Fruit fly (Drosophila melanogaster) whole organism, embryonic: Measurements from ENCODE around the gene CG42232.

ENCODE experiments used
- Antp ChIP-seq: fragments of 200-800 bp; sonication (Bioruptor generic); optimal IDR thresholded peaks from 3 replicates; lab custom pipeline; 2016; ENCODE audit warnings: missing biosample characterization, missing genetic modification characterization
- B-H2 ChIP-seq: fragments of 200-800 bp; sonication (Bioruptor generic); optimal IDR thresholded peaks from 2 replicates; lab custom pipeline; 2018; ENCODE audit warnings: missing biosample characterization, mild to moderate bottlenecking, missing genetic modification characterization
- Blimp-1 ChIP-seq: fragments of 200-800 bp; sonication (Bioruptor generic); optimal IDR thresholded peaks from 3 replicates; lab custom pipeline; 2018; ENCODE audit warnings: missing biosample characterization, missing genetic modification characterization, mild to moderate bottlenecking, moderate library complexity, missing genetic modification reagents
- C15 ChIP-seq: fragments of 200-800 bp; sonication (Bioruptor generic); IDR thresholded peaks from 3 replicates; pipeline ENCODE4 v1.3.6; 2022; ENCODE audit warnings: missing biosample characterization, missing genetic modification characterization
- CG10209 ChIP-seq: fragments of 200-800 bp; sonication (Bioruptor generic); optimal IDR thresholded peaks from 3 replicates; lab custom pipeline; 2017; ENCODE audit warnings: missing biosample characterization, mild to moderate bottlenecking, missing genetic modification characterization, missing genetic modification reagents
- CG1024 ChIP-seq: fragments of 200-800 bp; sonication (Bioruptor generic); IDR thresholded peaks from 2 replicates; pipeline ENCODE4 v1.3.6; 2022; ENCODE audit warnings: missing biosample characterization, missing genetic modification characterization
- CG10979 ChIP-seq: fragments of 200-800 bp; sonication (Bioruptor generic); optimal IDR thresholded peaks from 2 replicates; lab custom pipeline; 2018; ENCODE audit warnings: missing biosample characterization, mild to moderate bottlenecking, missing genetic modification characterization, moderate library complexity
- CG11085 ChIP-seq: fragments of 200-800 bp; sonication (Bioruptor generic); IDR thresholded peaks from 2 replicates; pipeline ENCODE4 v1.3.6; 2022; ENCODE audit warnings: missing biosample characterization, missing genetic modification characterization
- CG13424 ChIP-seq: fragments of 200-800 bp; sonication (Bioruptor generic); optimal IDR thresholded peaks from 2 replicates; lab custom pipeline; 2019; ENCODE audit warnings: missing biosample characterization, mild to moderate bottlenecking, missing genetic modification characterization, moderate library complexity
- CG13894 ChIP-seq: fragments of 200-800 bp; sonication (Bioruptor generic); optimal IDR thresholded peaks from 3 replicates; lab custom pipeline; 2018; ENCODE audit warnings: missing biosample characterization, mild to moderate bottlenecking, missing genetic modification characterization, moderate library complexity
- CG14014 ChIP-seq: fragments of 200-800 bp; sonication (Bioruptor generic); IDR thresholded peaks from 2 replicates; pipeline ENCODE4 v1.3.6; 2022; ENCODE audit warnings: missing biosample characterization, missing genetic modification characterization
- CG15011 ChIP-seq: fragments of 200-800 bp; sonication (Bioruptor generic); optimal IDR thresholded peaks from 3 replicates; lab custom pipeline; 2018; ENCODE audit warnings: missing biosample characterization, mild to moderate bottlenecking, missing genetic modification characterization
- CG15269 ChIP-seq: fragments of 200-800 bp; sonication (Bioruptor generic); optimal IDR thresholded peaks from 2 replicates; lab custom pipeline; 2018; ENCODE audit warnings: missing biosample characterization, mild to moderate bottlenecking, missing genetic modification characterization, moderate library complexity
- CG1602 ChIP-seq: fragments of 200-800 bp; sonication (Bioruptor generic); optimal IDR thresholded peaks from 3 replicates; lab custom pipeline; 2016; ENCODE audit warnings: missing biosample characterization, missing genetic modification characterization
- CG16779 ChIP-seq: fragments of 200-800 bp; sonication (Bioruptor generic); IDR thresholded peaks from 2 replicates; pipeline ENCODE4 v1.3.6; 2022; ENCODE audit warnings: missing biosample characterization, missing genetic modification characterization
- CG17385 ChIP-seq: fragments of 200-800 bp; sonication (Bioruptor generic); optimal IDR thresholded peaks from 3 replicates; lab custom pipeline; 2018; ENCODE audit warnings: missing biosample characterization, mild to moderate bottlenecking, missing genetic modification characterization
- CG18011 ChIP-seq: fragments of 200-800 bp; sonication (Bioruptor generic); optimal IDR thresholded peaks from 2 replicates; lab custom pipeline; 2017; ENCODE audit warnings: missing biosample characterization, missing genetic modification characterization, mild to moderate bottlenecking, moderate library complexity, missing genotype
- CG30020 ChIP-seq: fragments of 200-800 bp; optimal IDR thresholded peaks from 2 replicates; lab custom pipeline; 2019; ENCODE audit warnings: missing biosample characterization, mild to moderate bottlenecking, missing genetic modification characterization, moderate library complexity
- CG32767 ChIP-seq: fragments of 200-800 bp; sonication (Bioruptor generic); IDR thresholded peaks from 2 replicates; pipeline ENCODE4 v1.3.6; 2022; ENCODE audit warnings: missing biosample characterization, missing genetic modification characterization
- CG3726 ChIP-seq: fragments of 200-800 bp; sonication (Bioruptor generic); IDR thresholded peaks from 3 replicates; pipeline ENCODE4, ENCODE4 v1.3.6; 2022; ENCODE audit warnings: missing biosample characterization, missing genetic modification characterization
- CG3838 ChIP-seq: fragments of 200-800 bp; sonication (Bioruptor generic); optimal IDR thresholded peaks from 3 replicates; lab custom pipeline; 2016; ENCODE audit warnings: missing biosample characterization, missing genetic modification characterization
- CG4282 ChIP-seq: fragments of 200-800 bp; sonication (Bioruptor generic); optimal IDR thresholded peaks from 2 replicates; lab custom pipeline; 2016; ENCODE audit warnings: missing biosample characterization, missing genetic modification characterization
- CG6654 ChIP-seq: fragments of 200-800 bp; sonication (Bioruptor generic); optimal IDR thresholded peaks from 2 replicates; lab custom pipeline; 2017; ENCODE audit warnings: missing biosample characterization, mild to moderate bottlenecking, missing genetic modification characterization
- CG7556 ChIP-seq: fragments of 200-800 bp; sonication (Bioruptor generic); optimal IDR thresholded peaks from 2 replicates; lab custom pipeline; 2017; ENCODE audit warnings: missing biosample characterization, mild to moderate bottlenecking, missing genetic modification characterization
- CG8388 ChIP-seq: fragments of 200-800 bp; sonication (Bioruptor generic); optimal IDR thresholded peaks from 2 replicates; lab custom pipeline; 2019; ENCODE audit warnings: missing biosample characterization, mild to moderate bottlenecking, missing genetic modification characterization, moderate library complexity
- CG9609 ChIP-seq: fragments of 200-800 bp; sonication (Bioruptor generic); optimal IDR thresholded peaks from 3 replicates; lab custom pipeline; 2016; ENCODE audit warnings: missing biosample characterization, missing genetic modification characterization
- Camta ChIP-seq: fragments of 200-800 bp; sonication (Bioruptor generic); optimal IDR thresholded peaks from 2 replicates; lab custom pipeline; 2016; ENCODE audit warnings: missing biosample characterization, missing genetic modification characterization
- Ets65A ChIP-seq: fragments of 200-800 bp; sonication (Bioruptor generic); peaks from one replicate; lab custom pipeline; 2016; ENCODE audit warnings: missing biosample characterization, missing genetic modification characterization
- Ets97D ChIP-seq: fragments of 200-800 bp; sonication (Bioruptor generic); optimal IDR thresholded peaks from 3 replicates; lab custom pipeline; 2016; ENCODE audit warnings: missing biosample characterization, missing genetic modification characterization
- Gsc ChIP-seq: fragments of 200-800 bp; sonication (Bioruptor generic); IDR thresholded peaks from 2 replicates; pipeline ENCODE4 v1.3.6; 2022; ENCODE audit warnings: missing biosample characterization, missing genetic modification characterization
- HLH4C ChIP-seq: fragments of 200-800 bp; sonication (Bioruptor generic); IDR thresholded peaks from 3 replicates; pipeline ENCODE4 v1.3.6; 2022; ENCODE audit warnings: missing biosample characterization, missing genetic modification characterization; ENCODE audit not compliant: partially characterized antibody
- MESR4 ChIP-seq: fragments of 200-800 bp; sonication (Bioruptor generic); optimal IDR thresholded peaks from 2 replicates; lab custom pipeline; 2018; ENCODE audit warnings: missing biosample characterization, mild to moderate bottlenecking, missing genetic modification characterization, moderate library complexity
- Mad ChIP-seq: fragments of 200-800 bp; sonication (Bioruptor generic); optimal IDR thresholded peaks from 2 replicates; lab custom pipeline; 2016; ENCODE audit warnings: missing biosample characterization, missing genetic modification characterization
- Nf-YA ChIP-seq: fragments of 200-800 bp; sonication (Bioruptor generic); IDR thresholded peaks from 2 replicates; pipeline ENCODE4 v1.3.6; 2022; ENCODE audit warnings: missing biosample characterization, missing genetic modification characterization
- Pdp1 ChIP-seq, 2 experiments: fragments of 200-800 bp; sonication (Bioruptor generic); optimal IDR thresholded peaks; 3 replicates each; lab custom pipeline; 2016; ENCODE audit warnings: missing biosample characterization in 2 of 2, missing genetic modification characterization in 2 of 2, mild to moderate bottlenecking in 1 of 2, moderate library complexity in 1 of 2
- Stat92E ChIP-seq, 3 experiments: fragments of >200 bp in 2 of 3; fragments of 200-800 bp in 1 of 3; sonication (Bioruptor generic) in 1 of 3; optimal IDR thresholded peaks; 2 replicates each; lab custom pipeline; 2017 to 2019; ENCODE audit warnings: missing biosample characterization in 3 of 3, missing genetic modification characterization in 3 of 3, mild to moderate bottlenecking in 1 of 3, moderate library complexity in 1 of 3
- Usf ChIP-seq: fragments of 200-800 bp; sonication (Bioruptor generic); optimal IDR thresholded peaks from 2 replicates; lab custom pipeline; 2017; ENCODE audit warnings: missing genotype, missing biosample characterization, missing genetic modification characterization
- ci ChIP-seq: fragments of 200-800 bp; sonication (Bioruptor generic); IDR thresholded peaks from 3 replicates; pipeline ENCODE4 v1.3.6; 2022; ENCODE audit warnings: missing biosample characterization, missing genetic modification characterization
- dm ChIP-seq: fragments of 200-800 bp; sonication (Bioruptor generic); optimal IDR thresholded peaks from 3 replicates; lab custom pipeline; 2016; ENCODE audit warnings: missing biosample characterization, missing genetic modification characterization
- fd102C ChIP-seq: fragments of 200-800 bp; sonication (Bioruptor generic); optimal IDR thresholded peaks from 2 replicates; lab custom pipeline; 2018; ENCODE audit warnings: missing biosample characterization, mild to moderate bottlenecking, missing genetic modification characterization, moderate library complexity
- ham ChIP-seq: fragments of 200-800 bp; sonication (Bioruptor generic); IDR thresholded peaks from 2 replicates; pipeline ENCODE4 v1.3.6; 2022; ENCODE audit warnings: missing biosample characterization, missing genetic modification characterization
- jing ChIP-seq: fragments of 200-800 bp; sonication (Bioruptor generic); optimal IDR thresholded peaks from 2 replicates; lab custom pipeline; 2018; ENCODE audit warnings: missing biosample characterization, mild to moderate bottlenecking, missing genetic modification characterization
- pb ChIP-seq: fragments of 200-800 bp; sonication (Bioruptor generic); optimal IDR thresholded peaks from 3 replicates; lab custom pipeline; 2016; ENCODE audit warnings: missing biosample characterization, missing genetic modification characterization
- pros ChIP-seq: fragments of 200-800 bp; sonication (Bioruptor generic); optimal IDR thresholded peaks from 3 replicates; lab custom pipeline; 2019; ENCODE audit warnings: missing biosample characterization, mild to moderate bottlenecking, missing genetic modification characterization, moderate library complexity
- pzg ChIP-seq: fragments of 200-800 bp; sonication (Bioruptor generic); optimal IDR thresholded peaks from 3 replicates; lab custom pipeline; 2018; ENCODE audit warnings: missing biosample characterization, mild to moderate bottlenecking, missing genetic modification characterization, moderate library complexity
- repo ChIP-seq: fragments of 200-800 bp; sonication (Bioruptor generic); optimal IDR thresholded peaks from 2 replicates; lab custom pipeline; 2016; ENCODE audit warnings: missing biosample characterization, missing genetic modification characterization
- slbo ChIP-seq: fragments of 200-800 bp; sonication (Bioruptor generic); IDR thresholded peaks from 2 replicates; pipeline ENCODE4 v1.3.6; 2022; ENCODE audit warnings: missing biosample characterization, missing genetic modification characterization
- ssp ChIP-seq: fragments of 200-800 bp; sonication (Bioruptor generic); IDR thresholded peaks from 2 replicates; pipeline ENCODE4 v1.3.6; 2022; ENCODE audit warnings: missing biosample characterization, missing genetic modification characterization
- stc ChIP-seq: fragments of 200-800 bp; sonication (Bioruptor generic); IDR thresholded peaks from 2 replicates; pipeline ENCODE4 v1.3.6; 2022; ENCODE audit warnings: missing biosample characterization, missing genetic modification characterization
- sug ChIP-seq: fragments of 200-800 bp; optimal IDR thresholded peaks from 2 replicates; lab custom pipeline; 2019; ENCODE audit warnings: missing biosample characterization, mild to moderate bottlenecking, missing genetic modification characterization, moderate library complexity
- wor ChIP-seq: fragments of 200-800 bp; sonication (Bioruptor generic); IDR thresholded peaks from 2 replicates; pipeline ENCODE4 v1.3.6; 2022; ENCODE audit warnings: missing biosample characterization, missing genetic modification characterization

CG42232 gene

dm6 chr3R:16497379-16497778 is 27.9 kb upstream of the CG42232 start (continued):
- TF ChIP-seq Stat92E (GFP tag; optimal IDR thresholded peaks at IDR 0.05; lab: Kevin White, UChicago) (no peak), CG32767 (GFP tag; lab: Robert Waterston, UW) (no peak), Ets65A (GFP tag; lab: Kevin White, UChicago) (peak; percentile 95), CG10209 (GFP tag; lab: Kevin White, UChicago) (peak; percentile 86), dm (GFP tag; lab: Kevin White, UChicago) (peak; percentile 46), CG18011 (GFP tag; lab: Kevin White, UChicago) (peak; percentile 51), CG13424 (tag; lab: Kevin White, UChicago) (peak; percentile 77), repo (GFP tag; lab: Kevin White, UChicago) (peak; percentile 46), stc (peak; percentile 79), CG9609 (GFP tag; lab: Kevin White, UChicago) (peak; percentile 46), CG30020 (tag; lab: Kevin White, UChicago) (no peak), wor (peak; percentile 46; the same call in 1 of the 2 replicates), pros (GFP tag; lab: Kevin White, UChicago) (no peak), Nf-YA (GFP tag; lab: Robert Waterston, UW) (peak; percentile 76), MESR4 (GFP tag; lab: Kevin White, UChicago) (peak; percentile 4), sug (no peak), jing (peak; percentile 66), Pdp1 (GFP tag; optimal IDR thresholded peaks at IDR 0.05; lab: Kevin White, UChicago) (peak; percentile 62 to 71), CG16779 (0 out of 2 replicates have a peak, but pooled peaks have one; percentile 58), CG8388 (GFP tag; lab: Kevin White, UChicago) (peak; percentile 74), Usf (GFP tag; lab: Kevin White, UChicago) (peak; percentile 23), CG4282 (GFP tag; lab: Kevin White, UChicago) (peak; percentile 29), CG17385 (GFP tag; lab: Kevin White, UChicago) (peak; percentile 74), Mad (GFP tag; lab: Kevin White, UChicago) (peak; percentile 69), CG7556 (GFP tag; lab: Kevin White, UChicago) (peak; percentile 79), ham (GFP tag; lab: Robert Waterston, UW) (peak; percentile 62; the same call in 1 of the 2 replicates), Gsc (peak; percentile 68), ssp (GFP tag; lab: Robert Waterston, UW) (peak; percentile 81), CG14014 (GFP tag; lab: Robert Waterston, UW) (peak; percentile 60), CG15269 (tag; lab: Kevin White, UChicago) (peak; percentile 84), ci (GFP tag; lab: Robert Waterston, UW) (peak; percentile 93), C15 (GFP tag; lab: Robert Waterston, UW) (0 out of 3 replicates have a peak, but pooled peaks have one; percentile 55), HLH4C (GFP tag; lab: Robert Waterston, UW) (no peak), CG3726 (GFP tag; lab: Robert Waterston, UW) (peak; percentile 71; the same call in 1 of the 3 replicates), CG10979 (tag; lab: Kevin White, UChicago) (peak; percentile 82), Camta (peak; percentile 65), CG11085 (peak; percentile 83), Antp (peak; percentile 74), B-H2 (GFP tag; lab: Kevin White, UChicago) (peak; percentile 53), CG1024 (GFP tag; lab: Robert Waterston, UW) (peak; percentile 82), pb (peak; percentile 36), slbo (peak; percentile 93), CG13894 (tag; lab: Kevin White, UChicago) (no peak), pzg (GFP tag; lab: Kevin White, UChicago) (peak; percentile 28), CG15011 (peak; percentile 12), fd102C (GFP tag; lab: Kevin White, UChicago) (peak; percentile 53), CG3838 (peak; percentile 46), CG1602 (GFP tag; lab: Kevin White, UChicago) (peak; percentile 84), Ets97D (peak; percentile 51), CG6654 (GFP tag; lab: Kevin White, UChicago) (peak; percentile 30), Blimp-1 (GFP tag; lab: Kevin White, UChicago) (peak; percentile 87)
